Fruit fly (Drosophila melanogaster): Measurements from ENCODE around the gene GATAd.

The GATAd gene

DNA sequence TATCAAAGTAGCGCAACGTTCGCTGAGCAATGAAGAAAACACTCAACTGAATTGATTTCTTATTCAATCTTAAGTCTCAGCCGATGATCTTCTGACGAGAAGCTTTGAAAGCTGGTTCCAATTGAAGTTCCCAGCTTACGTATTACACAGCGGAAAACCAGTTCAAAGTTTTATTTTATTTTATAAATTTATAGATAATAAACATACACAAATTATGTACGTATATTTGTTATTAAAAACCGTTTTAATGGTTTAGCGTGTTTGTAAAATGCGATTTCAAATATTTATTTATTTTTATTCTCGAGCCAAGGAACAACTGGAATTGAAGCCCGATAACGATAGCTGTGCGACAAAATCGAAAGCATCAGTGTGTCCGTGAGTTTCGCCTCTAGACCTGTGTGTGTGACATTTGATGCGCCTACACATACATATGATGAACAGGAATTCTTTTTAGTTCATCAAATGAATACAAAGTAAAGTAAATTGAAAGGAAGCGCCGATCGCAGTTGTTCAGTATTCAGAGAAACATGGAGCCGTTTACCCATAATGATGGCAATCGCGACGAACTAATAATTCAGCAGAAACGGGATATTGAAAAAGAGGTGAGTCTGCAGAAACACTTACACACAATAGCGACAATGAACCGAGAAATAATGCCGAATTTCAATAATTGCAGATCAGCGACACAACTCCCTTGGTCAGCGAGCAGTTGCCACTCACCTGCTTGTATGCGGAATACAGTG, 26.8 kb upstream of the GATAd start, which contains the start of the genes CG5390 and CG4968 (continued):
- no peak for TF ChIP-seq toy (GFP tag; IDR thresholded peaks at IDR 0.05)
- TF ChIP-seq CG31224 (GFP tag; IDR thresholded peaks at IDR 0.05): peak; percentile 45; the same call in 1 of the 2 replicates
- TF ChIP-seq mam (GFP tag; optimal IDR thresholded peaks at IDR 0.05): peak; percentile 2
- TF ChIP-seq CG2202 (tag; optimal IDR thresholded peaks at IDR 0.05): peak; percentile 17
- peak; percentile 62 for TF ChIP-seq CG10979 (tag; optimal IDR thresholded peaks at IDR 0.05)
- TF ChIP-seq Pdp1 (GFP tag; optimal IDR thresholded peaks at IDR 0.05): peak in 1 of 2 experiments; percentile 42
- TF ChIP-seq nerfin-2 (GFP tag; IDR thresholded peaks at IDR 0.05; ENCODE audit: partially characterized antibody): no peak
- TF ChIP-seq cato (GFP tag; optimal IDR thresholded peaks at IDR 0.05; ENCODE audit: borderline replicate concordance): peak; percentile 19
- TF ChIP-seq cas (GFP tag; IDR thresholded peaks at IDR 0.05): peak; percentile 59; the same call in 1 of the 2 replicates
- TF ChIP-seq corto (GFP tag; optimal IDR thresholded peaks at IDR 0.05): peak; percentile 79
- no peak for TF ChIP-seq Lim3 (GFP tag; IDR thresholded peaks at IDR 0.05)
- TF ChIP-seq repo (GFP tag; optimal IDR thresholded peaks at IDR 0.05): no peak
- peak; percentile 77 for TF ChIP-seq slbo (GFP tag; IDR thresholded peaks at IDR 0.05)
- TF ChIP-seq sob (GFP tag; IDR thresholded peaks at IDR 0.05): peak; percentile 65
- TF ChIP-seq lbe (GFP tag; optimal IDR thresholded peaks at IDR 0.05): peak; percentile 88
- TF ChIP-seq CG18619 (GFP tag; optimal IDR thresholded peaks at IDR 0.05): peak; percentile 38
- TF ChIP-seq Nf-YC (tag; optimal IDR thresholded peaks at IDR 0.05): peak; percentile 78
- no peak for TF ChIP-seq CkIIα-i1 (GFP tag; IDR thresholded peaks at IDR 0.05)
- TF ChIP-seq scrt (GFP tag; optimal IDR thresholded peaks at IDR 0.05): no peak
- TF ChIP-seq oc (tag; optimal IDR thresholded peaks at IDR 0.05): no peak
- TF ChIP-seq CG15011 (GFP tag; optimal IDR thresholded peaks at IDR 0.05): peak; percentile 30
- TF ChIP-seq caup (GFP tag; optimal IDR thresholded peaks at IDR 0.05; ENCODE audit: severe bottlenecking): peak; percentile 61
- no peak for TF ChIP-seq p53 (GFP tag; optimal IDR thresholded peaks at IDR 0.05)
- TF ChIP-seq Poxn (GFP tag; IDR thresholded peaks at IDR 0.05): no peak
- peak; percentile 46 for TF ChIP-seq tin (GFP tag; optimal IDR thresholded peaks at IDR 0.05)
- no peak for TF ChIP-seq Rx (GFP tag; IDR thresholded peaks at IDR 0.05)
- TF ChIP-seq klu (GFP tag; IDR thresholded peaks at IDR 0.05): no peak
- no peak for TF ChIP-seq aop (GFP tag; IDR thresholded peaks at IDR 0.05)
- no peak for TF ChIP-seq slp2 (GFP tag; optimal IDR thresholded peaks at IDR 0.05)
- no peak for TF ChIP-seq jing (GFP tag; optimal IDR thresholded peaks at IDR 0.05)
- TF ChIP-seq CG14441 (GFP tag; IDR thresholded peaks at IDR 0.05): peak; percentile 28; the same call in 1 of the 2 replicates
- no peak for TF ChIP-seq CG1647 (GFP tag; optimal IDR thresholded peaks at IDR 0.05)
- no peak; the same call in 2 of the 3 replicates for TF ChIP-seq zen2 (GFP tag; IDR thresholded peaks at IDR 0.05; ENCODE audit: partially characterized antibody)
- TF ChIP-seq CG2116 (GFP tag; optimal IDR thresholded peaks at IDR 0.05): peak; percentile 99
- TF ChIP-seq odd (GFP tag; optimal IDR thresholded peaks at IDR 0.05): peak; percentile 56
- no peak for TF ChIP-seq hth (optimal IDR thresholded peaks at IDR 0.05)
- TF ChIP-seq B-H2 (GFP tag; optimal IDR thresholded peaks at IDR 0.05): peak; percentile 71
- TF ChIP-seq Hmx (GFP tag; optimal IDR thresholded peaks at IDR 0.05): no peak
- no peak for TF ChIP-seq Blimp-1 (GFP tag; optimal IDR thresholded peaks at IDR 0.05)
- TF ChIP-seq Ravus (GFP tag; IDR thresholded peaks at IDR 0.05): no peak
- TF ChIP-seq gt (GFP tag; IDR thresholded peaks at IDR 0.05): no peak
- TF ChIP-seq CG1233 (GFP tag; optimal IDR thresholded peaks at IDR 0.05): peak; percentile 46
- peak; percentile 78 for TF ChIP-seq CG2712 (tag; optimal IDR thresholded peaks at IDR 0.05)
- TF ChIP-seq sisA (GFP tag; IDR thresholded peaks at IDR 0.05): no peak
- peak; percentile 35 for TF ChIP-seq tup (GFP tag; optimal IDR thresholded peaks at IDR 0.05)
- peak; percentile 38; the same call in 1 of the 2 replicates for TF ChIP-seq wdn (GFP tag; IDR thresholded peaks at IDR 0.05)
- no peak for TF ChIP-seq maf-S (GFP tag; optimal IDR thresholded peaks at IDR 0.05)
- peak; percentile 43 for TF ChIP-seq sqz (GFP tag; optimal IDR thresholded peaks at IDR 0.05)
- TF ChIP-seq ind (GFP tag; optimal IDR thresholded peaks at IDR 0.05): peak; percentile 53
- TF ChIP-seq dati (GFP tag; IDR thresholded peaks at IDR 0.05): no peak

Measured in whole organism, embryonic.